Worm (Caenorhabditis elegans): ENCODE data around the gene cest-35.2.

cest-35.2 gene

ce11 chrV:5239404-5239803 is 2.4 kb upstream of the cest-35.2 start, which contains the start of gene C52A10.3:
TSS of gene C52A10.3 (minus strand) at chrV:5239504.
- no peak for TF ChIP-seq fkh-6 (tag; optimal IDR thresholded peaks at IDR 0.05)
- no peak for TF ChIP-seq odd-2 (tag; optimal IDR thresholded peaks at IDR 0.05)

DNA sequence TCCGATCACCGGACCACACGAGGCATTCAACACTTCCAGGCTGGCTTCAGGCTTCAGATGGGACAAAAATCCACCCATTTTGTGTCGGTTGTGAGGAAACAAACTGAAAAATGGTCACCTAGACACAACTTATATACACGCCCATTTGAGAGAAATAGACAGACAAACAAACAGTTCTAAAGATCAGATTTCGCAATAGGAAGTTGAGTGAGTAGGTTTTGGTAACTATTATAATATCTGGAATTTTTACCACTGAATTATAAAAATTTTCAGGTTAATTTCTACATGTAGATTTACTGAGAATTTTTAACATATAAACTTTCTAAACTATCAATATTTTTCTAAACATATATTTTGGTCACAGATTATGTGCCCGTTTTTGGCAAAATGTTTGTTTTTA is 3.2 kb downstream of the cest-35.2 start, which contains the start of gene cest-32:
cest-32 (minus strand) TSS at position 115 of the 400 bp plus-strand sequence.
- TF ChIP-seq ref-2 (tag; optimal IDR thresholded peaks at IDR 0.05): no peak
- no peak for TF ChIP-seq dve-1 (tag; optimal IDR thresholded peaks at IDR 0.05)
- no peak for TF ChIP-seq ceh-19 (GFP tag; optimal IDR thresholded peaks at IDR 0.05)
- TF ChIP-seq ceh-24 (tag; optimal IDR thresholded peaks at IDR 0.05): no peak
- no peak for TF ChIP-seq hlh-6 (tag; optimal IDR thresholded peaks at IDR 0.05)
- TF ChIP-seq ztf-16 (tag; optimal IDR thresholded peaks at IDR 0.05): no peak
- TF ChIP-seq ceh-6 (GFP tag; optimal IDR thresholded peaks at IDR 0.05): no peak
- no peak for TF ChIP-seq gmeb-2 (tag; optimal IDR thresholded peaks at IDR 0.05)
- TF ChIP-seq nhr-11 (tag; optimal IDR thresholded peaks at IDR 0.05): no peak
- TF ChIP-seq K02D7.2 (tag; optimal IDR thresholded peaks at IDR 0.05): no peak
- TF ChIP-seq T23F11.4 (GFP tag; optimal IDR thresholded peaks at IDR 0.05): no peak
- TF ChIP-seq hlh-15 (tag; optimal IDR thresholded peaks at IDR 0.05): no peak
- no peak for TF ChIP-seq eyg-1 (tag; optimal IDR thresholded peaks at IDR 0.05)
- no peak for TF ChIP-seq ama-1 (optimal IDR thresholded peaks at IDR 0.05)
- no peak for TF ChIP-seq sdc-2 (tag; optimal IDR thresholded peaks at IDR 0.05)
- TF ChIP-seq ets-4 (tag; optimal IDR thresholded peaks at IDR 0.05): no peak
- TF ChIP-seq unc-55 (GFP tag; optimal IDR thresholded peaks at IDR 0.05): no peak
- TF ChIP-seq fkh-10 (GFP tag; optimal IDR thresholded peaks at IDR 0.05): no peak

- TF ChIP-seq pros-1 (tag; optimal IDR thresholded peaks at IDR 0.05): no peak
- TF ChIP-seq nhr-232 (tag; optimal IDR thresholded peaks at IDR 0.05): no peak
- TF ChIP-seq zip-5 (tag; optimal IDR thresholded peaks at IDR 0.05): no peak
- TF ChIP-seq rnt-1 (tag; optimal IDR thresholded peaks at IDR 0.05): no peak
- TF ChIP-seq unc-3 (GFP tag; conservative IDR thresholded peaks at IDR 0.05): no peak
- TF ChIP-seq unc-3 (tag; optimal IDR thresholded peaks at IDR 0.05): no peak
- no peak for TF ChIP-seq ceh-2 (tag; optimal IDR thresholded peaks at IDR 0.05)
- TF ChIP-seq ahr-1 (tag; optimal IDR thresholded peaks at IDR 0.05): no peak
- TF ChIP-seq nfya-1 (tag; optimal IDR thresholded peaks at IDR 0.05): no peak
- no peak for TF ChIP-seq ceh-45 (GFP tag; IDR thresholded peaks at IDR 0.05)
- no peak for TF ChIP-seq npax-4 (tag; optimal IDR thresholded peaks at IDR 0.05)
These were observed 8.5 kb downstream of the cest-35.2 start for ce11 chrV:5228513-5228912.

DNA sequence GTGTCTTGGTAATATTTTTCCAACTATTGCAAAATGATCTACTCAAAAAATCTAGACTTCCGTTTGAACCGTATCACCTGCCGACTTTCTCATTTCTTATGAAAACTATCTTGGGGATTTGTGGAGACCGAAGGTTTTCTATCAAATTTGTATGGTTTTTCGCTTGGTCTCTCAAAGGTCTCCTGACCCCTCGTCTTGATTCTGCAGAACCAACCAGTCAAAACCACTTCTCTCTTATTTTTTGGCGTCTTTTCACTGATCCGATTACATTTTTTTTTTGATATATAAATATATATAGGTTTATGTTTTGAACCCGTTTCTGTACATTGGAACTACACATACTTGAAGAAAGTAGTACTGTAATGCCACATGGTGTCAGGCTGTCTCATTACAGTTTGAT is 11.4 kb downstream of the cest-35.2 start:
- TF ChIP-seq ceh-2 (tag; optimal IDR thresholded peaks at IDR 0.05) (no peak), dve-1 (tag; optimal IDR thresholded peaks at IDR 0.05) (no peak), ztf-16 (tag; optimal IDR thresholded peaks at IDR 0.05) (no peak), ama-1 (optimal IDR thresholded peaks at IDR 0.05) (no peak), hlh-30 (tag; optimal IDR thresholded peaks at IDR 0.05; ENCODE audit: insufficient read depth) (no peak), ceh-19 (GFP tag; optimal IDR thresholded peaks at IDR 0.05) (no peak), odd-2 (tag; optimal IDR thresholded peaks at IDR 0.05) (no peak), nfya-1 (tag; optimal IDR thresholded peaks at IDR 0.05) (no peak), nhr-11 (tag; optimal IDR thresholded peaks at IDR 0.05) (no peak), ceh-31 (tag; optimal IDR thresholded peaks at IDR 0.05) (no peak), pax-1 (tag; optimal IDR thresholded peaks at IDR 0.05) (no peak), F13H6.1 (tag; optimal IDR thresholded peaks at IDR 0.05) (no peak), rnt-1 (tag; optimal IDR thresholded peaks at IDR 0.05) (no peak), C38D4.7 (GFP tag; optimal IDR thresholded peaks at IDR 0.05) (no peak), sox-4 (tag; optimal IDR thresholded peaks at IDR 0.05) (no peak), ttx-3 (tag; optimal IDR thresholded peaks at IDR 0.05) (no peak)

All from whole organism, late embryonic.